Fruit fly (Drosophila melanogaster): ENCODE measurements around the gene Ccz1.

- TF ChIP-seq CG9705 (GFP tag; optimal IDR thresholded peaks at IDR 0.05) (peak; percentile 49), psq (GFP tag; optimal IDR thresholded peaks at IDR 0.05) (no peak), Vsx2 (GFP tag; optimal IDR thresholded peaks at IDR 0.05; ENCODE audit: partially characterized antibody) (no peak), pan (optimal IDR thresholded peaks at IDR 0.05) (no peak), Hnf4 (GFP tag; optimal IDR thresholded peaks at IDR 0.05) (peak; percentile 83)
Measured at dm6 chr3L:3902491-3903198, 3.7 kb upstream of the Ccz1 start, which contains the start of gene Ubi-p63E.

All from whole organism, wandering third instar larva.